Comparison of ENCODE assay signal across 2 fruit fly cellular contexts in the genomic region with DNA sequence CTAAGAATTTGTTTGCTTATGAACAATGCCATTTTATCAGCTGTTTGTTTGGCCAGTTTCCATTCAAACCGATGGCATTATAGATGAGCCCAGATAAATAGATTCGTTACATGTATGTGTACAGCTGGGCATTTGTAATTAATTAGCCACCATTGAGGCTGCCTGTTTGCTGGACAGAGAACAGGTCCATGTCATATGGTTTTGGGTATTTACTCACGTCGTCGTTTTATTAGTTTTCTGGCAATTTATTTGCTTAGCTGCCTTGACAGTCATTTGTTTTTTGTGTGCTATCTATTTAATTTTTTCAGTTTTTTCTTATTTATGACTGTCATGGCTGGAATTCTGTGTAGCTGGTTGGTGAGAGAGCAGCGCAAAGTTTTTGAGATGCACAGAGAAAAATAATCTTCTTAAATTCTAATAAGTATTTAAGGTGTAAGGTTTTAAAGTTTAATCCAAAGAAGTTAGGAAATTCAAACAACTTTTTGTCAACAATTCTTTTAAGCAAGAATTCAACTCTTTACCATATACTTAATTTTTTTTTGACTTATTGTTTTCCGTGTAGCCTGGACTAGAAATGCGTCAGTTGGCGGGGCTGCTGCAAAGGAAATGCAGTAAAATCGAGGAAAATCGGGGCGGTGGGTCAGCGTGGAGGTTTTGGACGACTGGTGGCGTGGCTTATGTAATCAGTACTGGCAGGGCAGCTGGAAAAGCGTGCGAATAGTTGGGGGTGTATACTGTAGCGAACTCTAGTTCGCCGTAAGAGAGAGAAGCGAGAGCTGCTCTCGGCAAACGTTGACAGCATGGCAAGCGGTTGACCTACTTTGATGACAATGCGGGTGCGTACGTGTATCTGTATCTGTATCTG.
TF ChIP-seq lines count a peak whose summit lies in the region.

No protein-coding gene starts in this region.

TF ChIP-seq in whole organism, embryonic, 481 proteins besides CTCF, POLR2A, EP300 and RAD21 (continued from another document and continues in another):
- TF ChIP-seq Dp (GFP tag; optimal IDR thresholded peaks at IDR 0.05; lab: Kevin White, UChicago) (no peak), CG2875 (GFP tag; optimal IDR thresholded peaks at IDR 0.05; lab: Kevin White, UChicago) (peak; percentile 56), CG14014 (GFP tag; IDR thresholded peaks at IDR 0.05; lab: Robert Waterston, UW) (peak; percentile 91), schlank (tag; optimal IDR thresholded peaks at IDR 0.05; lab: Kevin White, UChicago) (peak; percentile 9), Dbx (GFP tag; IDR thresholded peaks at IDR 0.05; lab: Robert Waterston, UW) (peak; percentile 90), hb (GFP tag; IDR thresholded peaks at IDR 0.05; lab: Robert Waterston, UW; ENCODE audit: partially characterized antibody) (no peak), CG2120 (GFP tag; optimal IDR thresholded peaks at IDR 0.05; lab: Kevin White, UChicago) (peak; percentile 92), CG11247 (GFP tag; IDR thresholded peaks at IDR 0.05; lab: Robert Waterston, UW) (peak; percentile 68), CG18619 (GFP tag; optimal IDR thresholded peaks at IDR 0.05; lab: Kevin White, UChicago) (peak; percentile 79), fd64A (GFP tag; optimal IDR thresholded peaks at IDR 0.05; lab: Kevin White, UChicago) (no peak), phol (tag; optimal IDR thresholded peaks at IDR 0.05; lab: Kevin White, UChicago) (peak; percentile 88), MESR4 (GFP tag; optimal IDR thresholded peaks at IDR 0.05; lab: Kevin White, UChicago) (no peak), Aef1 (GFP tag; IDR thresholded peaks at IDR 0.05; lab: Robert Waterston, UW) (peak; percentile 51), CG9437 (GFP tag; optimal IDR thresholded peaks at IDR 0.05; lab: Kevin White, UChicago) (peak; percentile 72), Dek (tag; optimal IDR thresholded peaks at IDR 0.05; lab: Kevin White, UChicago) (peak; percentile 87), CG34376 (GFP tag; optimal IDR thresholded peaks at IDR 0.05; lab: Kevin White, UChicago) (peak; percentile 56), tio (GFP tag; optimal IDR thresholded peaks at IDR 0.05; lab: Kevin White, UChicago) (peak; percentile 70), pb (GFP tag; optimal IDR thresholded peaks at IDR 0.05; lab: Kevin White, UChicago) (peak; percentile 43), eve (GFP tag; optimal IDR thresholded peaks at IDR 0.05; lab: Kevin White, UChicago) (peak in 1 of 2 experiments; percentile 83), HLH3B (GFP tag; IDR thresholded peaks at IDR 0.05; lab: Robert Waterston, UW) (peak; percentile 73), CG4820 (GFP tag; optimal IDR thresholded peaks at IDR 0.05; lab: Kevin White, UChicago) (peak; percentile 82), Usf (GFP tag; optimal IDR thresholded peaks at IDR 0.05; lab: Kevin White, UChicago) (peak; percentile 49), kay (GFP tag; optimal IDR thresholded peaks at IDR 0.05; lab: Kevin White, UChicago) (peak; percentile 76), Dip2 (GFP tag; IDR thresholded peaks at IDR 0.05; lab: Robert Waterston, UW) (no peak), tx (GFP tag; optimal IDR thresholded peaks at IDR 0.05; lab: Kevin White, UChicago) (peak; percentile 63), bcd (GFP tag; optimal IDR thresholded peaks at IDR 0.05; lab: Kevin White, UChicago) (peak; percentile 71), CG11085 (GFP tag; IDR thresholded peaks at IDR 0.05; lab: Robert Waterston, UW) (peak; percentile 64; the same call in 1 of the 2 replicates), CG14710 (tag; optimal IDR thresholded peaks at IDR 0.05; lab: Kevin White, UChicago) (peak; percentile 67), NK7.1 (GFP tag; optimal IDR thresholded peaks at IDR 0.05; lab: Kevin White, UChicago) (peak; percentile 67), sc (optimal IDR thresholded peaks at IDR 0.05; lab: Kevin White, UChicago) (no peak), sc (GFP tag; optimal IDR thresholded peaks at IDR 0.05; lab: Kevin White, UChicago) (peak; percentile 47), CG17359 (tag; optimal IDR thresholded peaks at IDR 0.05; lab: Kevin White, UChicago) (peak; percentile 94), Atf3 (GFP tag; optimal IDR thresholded peaks at IDR 0.05; lab: Kevin White, UChicago) (peak; percentile 79), wek (GFP tag; optimal IDR thresholded peaks at IDR 0.05; lab: Kevin White, UChicago) (no peak), CG13424 (tag; optimal IDR thresholded peaks at IDR 0.05; lab: Kevin White, UChicago) (peak; percentile 87), Elba2 (GFP tag; optimal IDR thresholded peaks at IDR 0.05; lab: Kevin White, UChicago) (no peak), odd (GFP tag; optimal IDR thresholded peaks at IDR 0.05; lab: Kevin White, UChicago) (peak; percentile 83), Side (GFP tag; optimal IDR thresholded peaks at IDR 0.05; lab: Kevin White, UChicago) (peak; percentile 73), Doc3 (GFP tag; IDR thresholded peaks at IDR 0.05; lab: Robert Waterston, UW; ENCODE audit: partially characterized antibody) (no peak), CG3995 (GFP tag; optimal IDR thresholded peaks at IDR 0.05; lab: Kevin White, UChicago) (peak; percentile 42), CG14667 (GFP tag; IDR thresholded peaks at IDR 0.05; lab: Robert Waterston, UW) (peak; percentile 80), CG11504 (tag; optimal IDR thresholded peaks at IDR 0.05; lab: Kevin White, UChicago) (peak; percentile 91), CG14050 (GFP tag; IDR thresholded peaks at IDR 0.05; lab: Robert Waterston, UW) (peak; percentile 83), dimm (GFP tag; IDR thresholded peaks at IDR 0.05; lab: Robert Waterston, UW) (peak; percentile 82; the same call in 1 of the 2 replicates), dmrt99B (tag; optimal IDR thresholded peaks at IDR 0.05; lab: Kevin White, UChicago) (peak; percentile 82), chif (GFP tag; optimal IDR thresholded peaks at IDR 0.05; lab: Kevin White, UChicago) (peak; percentile 78 to 80), Ada2b (GFP tag; IDR thresholded peaks at IDR 0.05; lab: Robert Waterston, UW) (peak; percentile 92), trh (GFP tag; optimal IDR thresholded peaks at IDR 0.05; lab: Kevin White, UChicago) (peak; percentile 72), emc (GFP tag; optimal IDR thresholded peaks at IDR 0.05; lab: Kevin White, UChicago) (peak; percentile 69), CG34422 (GFP tag; IDR thresholded peaks at IDR 0.05; lab: Robert Waterston, UW) (peak; percentile 89), Kr (GFP tag; optimal IDR thresholded peaks at IDR 0.05; lab: Kevin White, UChicago) (no peak), CG33557 (GFP tag; optimal IDR thresholded peaks at IDR 0.05; lab: Kevin White, UChicago) (peak; percentile 41), CG11560 (tag; IDR thresholded peaks at IDR 0.05; lab: Robert Waterston, UW) (peak; percentile 17; the same call in 1 of the 3 replicates), prd (optimal IDR thresholded peaks at IDR 0.05; lab: Kevin White, UChicago) (no peak), prd (GFP tag; IDR thresholded peaks at IDR 0.05; lab: Robert Waterston, UW) (peak; percentile 91), maf-S (GFP tag; optimal IDR thresholded peaks at IDR 0.05; lab: Kevin White, UChicago) (peak; percentile 78), dati (GFP tag; IDR thresholded peaks at IDR 0.05; lab: Robert Waterston, UW) (peak; percentile 71; the same call in 1 of the 2 replicates), CG17328 (GFP tag; IDR thresholded peaks at IDR 0.05; lab: Robert Waterston, UW) (peak; percentile 92), CG10321 (GFP tag; IDR thresholded peaks at IDR 0.05; lab: Robert Waterston, UW) (peak; percentile 65; the same call in 1 of the 2 replicates), CG1024 (GFP tag; IDR thresholded peaks at IDR 0.05; lab: Robert Waterston, UW) (peak; percentile 74)

TF ChIP-seq in whole organism, prepupa, 60 proteins besides CTCF, POLR2A, EP300 and RAD21 (continued from another document):
- TF ChIP-seq CG3919 (GFP tag; optimal IDR thresholded peaks at IDR 0.05; lab: Kevin White, UChicago) = peak; percentile 60
- TF ChIP-seq Eip78C (GFP tag; lab: Kevin White, UChicago) = peak; percentile 86
- TF ChIP-seq Hr39 (GFP tag; optimal IDR thresholded peaks at IDR 0.05; lab: Kevin White, UChicago) = no peak
- peak; percentile 63 for TF ChIP-seq dac (GFP tag; optimal IDR thresholded peaks at IDR 0.05; lab: Kevin White, UChicago)
- TF ChIP-seq CG6276 (GFP tag; optimal IDR thresholded peaks at IDR 0.05; lab: Kevin White, UChicago) = peak; percentile 85
- peak; percentile 4 for TF ChIP-seq vri (GFP tag; optimal IDR thresholded peaks at IDR 0.05; lab: Kevin White, UChicago)
- no peak for TF ChIP-seq CG8319 (GFP tag; optimal IDR thresholded peaks at IDR 0.05; lab: Kevin White, UChicago)
- TF ChIP-seq Lpt (GFP tag; optimal IDR thresholded peaks at IDR 0.05; lab: Kevin White, UChicago) = peak; percentile 22
- TF ChIP-seq CG31627 (GFP tag; optimal IDR thresholded peaks at IDR 0.05; lab: Kevin White, UChicago) = no peak
- TF ChIP-seq CG16779 (tag; optimal IDR thresholded peaks at IDR 0.05; lab: Kevin White, UChicago) = peak; percentile 38
- TF ChIP-seq Sox14 (GFP tag; optimal IDR thresholded peaks at IDR 0.05; lab: Kevin White, UChicago) = peak; percentile 39
- TF ChIP-seq CG15336 (GFP tag; IDR thresholded peaks at IDR 0.05; lab: Robert Waterston, UW) = peak; percentile 93
